ENCODE assay signal across 4 worm cellular contexts in the genomic region with DNA sequence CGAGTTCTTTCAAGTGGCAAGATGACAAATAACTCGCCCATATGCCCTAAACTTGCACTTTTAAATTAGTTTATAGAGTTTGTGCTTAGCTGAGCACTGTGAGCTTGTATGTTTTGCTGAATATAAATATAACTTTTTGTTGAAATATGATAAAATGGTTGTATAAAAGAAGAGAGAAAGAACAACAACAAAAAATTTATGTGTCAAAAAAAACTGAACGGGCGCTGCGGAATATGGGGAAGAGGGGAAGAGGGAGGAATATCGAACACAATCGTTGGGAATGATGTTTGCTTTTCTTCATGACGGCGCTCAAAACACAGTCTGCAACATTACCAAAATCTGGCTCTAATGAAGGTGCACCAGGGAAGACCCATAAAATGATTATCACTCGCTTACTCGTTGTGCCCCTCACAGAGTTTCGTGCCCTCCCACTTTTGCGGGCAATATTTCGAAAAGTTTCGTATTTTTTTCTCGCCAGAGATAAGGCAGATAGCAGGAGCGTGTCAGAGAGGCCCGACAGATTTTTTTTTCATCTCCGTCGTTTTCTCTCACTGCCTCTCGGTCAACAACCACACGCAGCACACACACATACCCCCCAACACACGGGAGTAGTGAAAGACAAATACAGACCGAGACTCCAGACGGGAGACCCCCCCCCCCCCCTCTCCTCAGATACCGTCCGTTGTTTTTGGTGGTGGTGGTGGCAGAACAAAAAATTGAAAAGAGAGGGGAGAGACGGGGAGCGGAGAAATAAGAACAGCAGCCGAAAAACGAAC.
A peak's percentile ranks its signal among the peaks of the same experiment; 100 is the strongest.
TF ChIP-seq lines count a peak whose summit lies in the region.

No protein-coding gene starts in this region.

TF ChIP-seq in whole organism, L2 larva, 48 proteins besides CTCF, POLR2A, EP300 and RAD21 (continues in another document):
- TF ChIP-seq C34F6.9 (tag; optimal IDR thresholded peaks at IDR 0.05; lab: Kevin White, UChicago) (peak; percentile 61), R02D3.7 (tag; optimal IDR thresholded peaks at IDR 0.05; lab: Kevin White, UChicago) (no peak), lsy-2 (tag; optimal IDR thresholded peaks at IDR 0.05; lab: Kevin White, UChicago) (peak in 1 of 2 experiments; percentile 30), nhr-77 (tag; optimal IDR thresholded peaks at IDR 0.05; lab: Kevin White, UChicago) (no peak), sma-3 (GFP tag; optimal IDR thresholded peaks at IDR 0.05; lab: Kevin White, UChicago) (peak; percentile 24), mab-5 (tag; optimal IDR thresholded peaks at IDR 0.05; lab: Kevin White, UChicago) (no peak), ztf-11 (tag; optimal IDR thresholded peaks at IDR 0.05; lab: Kevin White, UChicago) (no peak), nhr-21 (tag; optimal IDR thresholded peaks at IDR 0.05; lab: Kevin White, UChicago) (no peak), nhr-25 (tag; optimal IDR thresholded peaks at IDR 0.05; lab: Kevin White, UChicago) (peak; percentile 62), sem-4 (tag; optimal IDR thresholded peaks at IDR 0.05; lab: Kevin White, UChicago) (no peak), lin-13 (GFP tag; optimal IDR thresholded peaks at IDR 0.05; lab: Kevin White, UChicago) (no peak), nhr-11 (tag; optimal IDR thresholded peaks at IDR 0.05; lab: Kevin White, UChicago) (no peak), zag-1 (tag; optimal IDR thresholded peaks at IDR 0.05; lab: Kevin White, UChicago) (no peak), mbf-1 (tag; optimal IDR thresholded peaks at IDR 0.05; lab: Kevin White, UChicago) (no peak), gmeb-1 (tag; optimal IDR thresholded peaks at IDR 0.05; lab: Kevin White, UChicago) (peak; percentile 51), mdl-1 (tag; optimal IDR thresholded peaks at IDR 0.05; lab: Kevin White, UChicago) (no peak), elt-3 (tag; optimal IDR thresholded peaks at IDR 0.05; lab: Kevin White, UChicago) (no peak), ztf-4 (tag; optimal IDR thresholded peaks at IDR 0.05; lab: Kevin White, UChicago) (no peak), ceh-16 (tag; optimal IDR thresholded peaks at IDR 0.05; lab: Kevin White, UChicago) (no peak), F13H6.1 (tag; optimal IDR thresholded peaks at IDR 0.05; lab: Kevin White, UChicago) (peak; percentile 84), crh-2 (tag; optimal IDR thresholded peaks at IDR 0.05; lab: Kevin White, UChicago) (peak; percentile 20)

TF ChIP-seq in whole organism, L4 larva, 104 proteins besides CTCF, POLR2A, EP300 and RAD21 (continues in another document):
- TF ChIP-seq dmd-6 (GFP tag; IDR thresholded peaks at IDR 0.05; lab: Robert Waterston, UW): peak; percentile 88
- no peak for TF ChIP-seq F10B5.3 (tag; optimal IDR thresholded peaks at IDR 0.05; lab: Kevin White, UChicago)
- no peak for TF ChIP-seq zfp-3 (GFP tag; conservative IDR thresholded peaks at IDR 0.05; lab: Robert Waterston, UW)
- peak; percentile 52 for TF ChIP-seq nhr-102 (tag; optimal IDR thresholded peaks at IDR 0.05; lab: Kevin White, UChicago)
- 0 out of 2 replicates have a peak, but pooled peaks have one; percentile 26 for TF ChIP-seq ceh-20 (GFP tag; IDR thresholded peaks at IDR 0.05; lab: Robert Waterston, UW)
- no peak for TF ChIP-seq lin-13 (GFP tag; optimal IDR thresholded peaks at IDR 0.05; lab: Kevin White, UChicago)
- TF ChIP-seq nhr-77 (tag; optimal IDR thresholded peaks at IDR 0.05; lab: Kevin White, UChicago): peak; percentile 78
- TF ChIP-seq hmg-1.1 (GFP tag; IDR thresholded peaks at IDR 0.05; lab: Robert Waterston, UW): peak; percentile 54
- no peak for TF ChIP-seq ztf-11 (tag; optimal IDR thresholded peaks at IDR 0.05; lab: Kevin White, UChicago)
- no peak for TF ChIP-seq skn-1 (tag; optimal IDR thresholded peaks at IDR 0.05; lab: Kevin White, UChicago)
- no peak for TF ChIP-seq nhr-6 (tag; optimal IDR thresholded peaks at IDR 0.05; lab: Kevin White, UChicago)
- no peak for TF ChIP-seq R02D3.7 (tag; optimal IDR thresholded peaks at IDR 0.05; lab: Kevin White, UChicago)
- TF ChIP-seq mep-1 (tag; optimal IDR thresholded peaks at IDR 0.05; lab: Kevin White, UChicago): peak; percentile 55
- no peak for TF ChIP-seq unc-62 (GFP tag; optimal IDR thresholded peaks at IDR 0.05 in 1 of 2; lab: Kevin White, UChicago)
- no peak for TF ChIP-seq unc-62 (tag; optimal IDR thresholded peaks at IDR 0.05; lab: Kevin White, UChicago)
- no peak for TF ChIP-seq lsy-2 (tag; optimal IDR thresholded peaks at IDR 0.05; lab: Kevin White, UChicago)
- no peak for TF ChIP-seq nhr-76 (tag; optimal IDR thresholded peaks at IDR 0.05; lab: Kevin White, UChicago)
- TF ChIP-seq sdz-12 (GFP tag; optimal IDR thresholded peaks at IDR 0.05; lab: Kevin White, UChicago): no peak
- peak; percentile 33 to 81 for TF ChIP-seq mdl-1 (tag; optimal IDR thresholded peaks at IDR 0.05; lab: Kevin White, UChicago)
- TF ChIP-seq dmd-9 (GFP tag; IDR thresholded peaks at IDR 0.05; lab: Robert Waterston, UW): no peak
- no peak for TF ChIP-seq zip-2 (tag; optimal IDR thresholded peaks at IDR 0.05; lab: Kevin White, UChicago)
- TF ChIP-seq aly-2 (tag; optimal IDR thresholded peaks at IDR 0.05; lab: Kevin White, UChicago): no peak

TF ChIP-seq in whole organism, late embryonic, 69 proteins besides CTCF, POLR2A, EP300 and RAD21:
- TF ChIP-seq ref-2 (tag; optimal IDR thresholded peaks at IDR 0.05; lab: Kevin White, UChicago): peak; percentile 34
- no peak for TF ChIP-seq ceh-22 (tag; optimal IDR thresholded peaks at IDR 0.05; lab: Kevin White, UChicago)
- TF ChIP-seq ceh-18 (tag; optimal IDR thresholded peaks at IDR 0.05; lab: Kevin White, UChicago): peak; percentile 53
- TF ChIP-seq pqm-1 (tag; optimal IDR thresholded peaks at IDR 0.05; lab: Kevin White, UChicago): peak; percentile 14
- no peak for TF ChIP-seq unc-3 (GFP tag; conservative IDR thresholded peaks at IDR 0.05; lab: Robert Waterston, UW)
- TF ChIP-seq unc-3 (tag; optimal IDR thresholded peaks at IDR 0.05; lab: Kevin White, UChicago): no peak
- peak; percentile 52 for TF ChIP-seq sdc-2 (tag; optimal IDR thresholded peaks at IDR 0.05; lab: Kevin White, UChicago)
- peak; percentile 25 for TF ChIP-seq dve-1 (tag; optimal IDR thresholded peaks at IDR 0.05; lab: Kevin White, UChicago)
- TF ChIP-seq tbx-2 (tag; optimal IDR thresholded peaks at IDR 0.05; lab: Kevin White, UChicago): peak; percentile 14
- peak; percentile 72 for TF ChIP-seq elt-2 (tag; optimal IDR thresholded peaks at IDR 0.05; lab: Kevin White, UChicago)
- peak; percentile 8 for TF ChIP-seq ceh-2 (tag; optimal IDR thresholded peaks at IDR 0.05; lab: Kevin White, UChicago)
- TF ChIP-seq C38D4.7 (GFP tag; optimal IDR thresholded peaks at IDR 0.05; lab: Kevin White, UChicago): no peak
TF ChIP-seq in whole organism, late embryonic: peak in this region for 8.

TF ChIP-seq in whole organism, mixed stage, embryonic, 35 proteins besides CTCF, POLR2A, EP300 and RAD21:
- TF ChIP-seq mls-2 (tag; optimal IDR thresholded peaks at IDR 0.05; lab: Kevin White, UChicago): no peak
- TF ChIP-seq lin-13 (tag; optimal IDR thresholded peaks at IDR 0.05; lab: Kevin White, UChicago): no peak
- TF ChIP-seq unc-120 (tag; optimal IDR thresholded peaks at IDR 0.05; lab: Kevin White, UChicago; ENCODE audit: poor library complexity, severe bottlenecking): no peak
- no peak for TF ChIP-seq ceh-43 (GFP tag; optimal IDR thresholded peaks at IDR 0.05; lab: Kevin White, UChicago)
- TF ChIP-seq ces-1 (GFP tag; optimal IDR thresholded peaks at IDR 0.05; lab: Kevin White, UChicago): no peak
- no peak for TF ChIP-seq nhr-28 (tag; optimal IDR thresholded peaks at IDR 0.05; lab: Kevin White, UChicago)
- peak; percentile 52 for TF ChIP-seq M03D4.4 (tag; optimal IDR thresholded peaks at IDR 0.05; lab: Kevin White, UChicago)
- no peak for TF ChIP-seq pha-4 (tag; optimal IDR thresholded peaks at IDR 0.05; lab: Kevin White, UChicago)
- TF ChIP-seq nhr-2 (tag; optimal IDR thresholded peaks at IDR 0.05; lab: Kevin White, UChicago): no peak
- TF ChIP-seq snpc-4 (tag; optimal IDR thresholded peaks at IDR 0.05; lab: Kevin White, UChicago): no peak
- TF ChIP-seq sem-2 (GFP tag; optimal IDR thresholded peaks at IDR 0.05; lab: Kevin White, UChicago): no peak
- peak; percentile 10 for TF ChIP-seq cnd-1 (tag; optimal IDR thresholded peaks at IDR 0.05; lab: Kevin White, UChicago)
